Worm (Caenorhabditis elegans): ENCODE results near the gene uda-1.

Gene uda-1

ce11 chrV:10003315-10003969 is 1.1 kb upstream of the uda-1 start:
- TF ChIP-seq unc-3 (GFP tag; conservative IDR thresholded peaks at IDR 0.05): no peak
- TF ChIP-seq unc-3 (tag; optimal IDR thresholded peaks at IDR 0.05): no peak
- no peak for TF ChIP-seq rnt-1 (tag; optimal IDR thresholded peaks at IDR 0.05)
- TF ChIP-seq tbx-7 (tag; optimal IDR thresholded peaks at IDR 0.05): no peak
- TF ChIP-seq T23F11.4 (GFP tag; optimal IDR thresholded peaks at IDR 0.05): no peak
- no peak for TF ChIP-seq pat-9 (tag; optimal IDR thresholded peaks at IDR 0.05)
- peak; percentile 20 for TF ChIP-seq unc-55 (GFP tag; optimal IDR thresholded peaks at IDR 0.05)
- no peak for TF ChIP-seq fax-1 (tag; optimal IDR thresholded peaks at IDR 0.05)
- TF ChIP-seq madf-2 (tag; optimal IDR thresholded peaks at IDR 0.05): no peak
- TF ChIP-seq ahr-1 (tag; optimal IDR thresholded peaks at IDR 0.05): no peak
- TF ChIP-seq tbx-2 (tag; optimal IDR thresholded peaks at IDR 0.05): no peak
- no peak for TF ChIP-seq ttx-3 (tag; optimal IDR thresholded peaks at IDR 0.05)
- no peak for TF ChIP-seq ceh-31 (tag; optimal IDR thresholded peaks at IDR 0.05)
- no peak for TF ChIP-seq ceh-45 (GFP tag; IDR thresholded peaks at IDR 0.05)
- no peak for TF ChIP-seq fkh-6 (tag; optimal IDR thresholded peaks at IDR 0.05)
- no peak for TF ChIP-seq hlh-8 (tag; optimal IDR thresholded peaks at IDR 0.05)
- no peak for TF ChIP-seq sdc-2 (tag; optimal IDR thresholded peaks at IDR 0.05)
- no peak for TF ChIP-seq lin-11 (tag; optimal IDR thresholded peaks at IDR 0.05)
- TF ChIP-seq ceh-9 (tag; optimal IDR thresholded peaks at IDR 0.05): no peak
- no peak for TF ChIP-seq C38D4.7 (GFP tag; optimal IDR thresholded peaks at IDR 0.05)
- no peak for TF ChIP-seq eyg-1 (tag; optimal IDR thresholded peaks at IDR 0.05)
- no peak for TF ChIP-seq hlh-6 (tag; optimal IDR thresholded peaks at IDR 0.05)
- no peak for TF ChIP-seq dve-1 (tag; optimal IDR thresholded peaks at IDR 0.05)
- no peak for TF ChIP-seq ceh-19 (GFP tag; optimal IDR thresholded peaks at IDR 0.05)
- no peak for TF ChIP-seq ceh-22 (tag; optimal IDR thresholded peaks at IDR 0.05)
- TF ChIP-seq nfya-1 (tag; optimal IDR thresholded peaks at IDR 0.05): peak; percentile 34
- no peak for TF ChIP-seq hlh-15 (tag; optimal IDR thresholded peaks at IDR 0.05)
- TF ChIP-seq ceh-18 (tag; optimal IDR thresholded peaks at IDR 0.05): peak; percentile 18
- no peak for TF ChIP-seq ztf-16 (tag; optimal IDR thresholded peaks at IDR 0.05)
- peak; percentile 20 for TF ChIP-seq pax-1 (tag; optimal IDR thresholded peaks at IDR 0.05)
- no peak for TF ChIP-seq ceh-6 (GFP tag; optimal IDR thresholded peaks at IDR 0.05)
- no peak for TF ChIP-seq sox-4 (tag; optimal IDR thresholded peaks at IDR 0.05)
- TF ChIP-seq sox-2 (GFP tag; IDR thresholded peaks at IDR 0.05): no peak

ce11 chrV:10006374-10006773 is 1.8 kb downstream of the uda-1 start:
- TF ChIP-seq pqm-1 (tag; optimal IDR thresholded peaks at IDR 0.05) (no peak), ceh-18 (tag; optimal IDR thresholded peaks at IDR 0.05) (no peak), hlh-30 (tag; optimal IDR thresholded peaks at IDR 0.05; ENCODE audit: insufficient read depth) (no peak), pag-3 (tag; optimal IDR thresholded peaks at IDR 0.05; ENCODE audit: borderline replicate concordance) (no peak), syd-9 (tag; optimal IDR thresholded peaks at IDR 0.05) (no peak), nhr-11 (tag; optimal IDR thresholded peaks at IDR 0.05) (no peak), hlh-6 (tag; optimal IDR thresholded peaks at IDR 0.05) (no peak), F13H6.1 (tag; optimal IDR thresholded peaks at IDR 0.05) (no peak), madf-2 (tag; optimal IDR thresholded peaks at IDR 0.05) (no peak), ceh-6 (GFP tag; optimal IDR thresholded peaks at IDR 0.05) (no peak), ztf-16 (tag; optimal IDR thresholded peaks at IDR 0.05) (no peak), ceh-34 (tag; optimal IDR thresholded peaks at IDR 0.05) (no peak), lim-6 (tag; optimal IDR thresholded peaks at IDR 0.05) (no peak), odd-2 (tag; optimal IDR thresholded peaks at IDR 0.05) (no peak), ceh-24 (tag; optimal IDR thresholded peaks at IDR 0.05) (no peak), tbx-2 (tag; optimal IDR thresholded peaks at IDR 0.05) (no peak), eyg-1 (tag; optimal IDR thresholded peaks at IDR 0.05) (no peak), sox-4 (tag; optimal IDR thresholded peaks at IDR 0.05) (no peak), hlh-13 (GFP tag; optimal IDR thresholded peaks at IDR 0.05) (no peak)

Data from whole organism, late embryonic.